Fruit fly (Drosophila melanogaster) ovary, adult (tissue): ENCODE results near the gene CG42798.

Source experiments
- CG17801 ChIP-seq: fragments of 200-800 bp; optimal IDR thresholded peaks from 2 replicates; lab custom pipeline; 2019; ENCODE audit warnings: missing biosample characterization, mild to moderate bottlenecking, missing genetic modification characterization, moderate library complexity; ENCODE audit not compliant: partially characterized antibody

CG42798 gene

dm6 chr3R:17401289-17401752, 5.2 kb upstream of the CG42798 start:
- peak; percentile 20 for TF ChIP-seq CG17801

dm6 chr3R:17402434-17402833, 4.0 kb upstream of the CG42798 start, which contains the start of gene Sur-8:
Gene Sur-8 (minus strand): TSS chr3R:17402515.
- TF ChIP-seq CG17801, result no peak

dm6 chr3R:17403188-17403587, 3.3 kb upstream of the CG42798 start, which contains the start of gene CG34279:
Gene CG34279 (minus strand): TSS chr3R:17403288.
- no peak for TF ChIP-seq CG17801

- TF ChIP-seq CG17801, result no peak
Measured at dm6 chr3R:17403618-17404017, 2.9 kb upstream of the CG42798 start, which contains the start of gene CG34280. Gene CG34280 (minus strand): TSS chr3R:17403718.

dm6 chr3R:17404155-17404554, 2.3 kb upstream of the CG42798 start:
- TF ChIP-seq CG17801, result no peak

- TF ChIP-seq CG17801, result no peak
Measured at dm6 chr3R:17405009-17405408, 1.5 kb upstream of the CG42798 start, which contains the start of gene CG42823. Gene CG42823 (minus strand): TSS chr3R:17405109.

- TF ChIP-seq CG17801, result no peak
Measured at dm6 chr3R:17407576-17407975, 1.1 kb downstream of the CG42798 start, which contains the start of gene CG17283. Gene CG17283 (plus strand): TSS chr3R:17407876.

- TF ChIP-seq CG17801, result no peak
Measured at dm6 chr3R:17409319-17409718, 2.8 kb downstream of the CG42798 start, which contains the start of gene CG5860. Gene CG5860 (plus strand): TSS chr3R:17409619.

dm6 chr3R:17410808-17411207, 4.3 kb downstream of the CG42798 start, which contains the start of gene CG5863:
Gene CG5863 (plus strand): TSS chr3R:17411108.
- TF ChIP-seq CG17801, result no peak

dm6 chr3R:17412458-17413127, 6.1 kb downstream of the CG42798 start, which contains the start of gene CG42821:
Gene CG42821 (plus strand): TSS chr3R:17413077.
- no peak for TF ChIP-seq CG17801

dm6 chr3R:17413601-17414000, 7.1 kb downstream of the CG42798 start, which contains the start of gene CG42822:
Gene CG42822 (plus strand): TSS chr3R:17413901.
- TF ChIP-seq CG17801, result no peak

- TF ChIP-seq CG17801, result no peak
Measured at dm6 chr3R:17415439-17415838, 9.0 kb downstream of the CG42798 start, which contains the start of gene CG5866. Gene CG5866 (plus strand): TSS chr3R:17415739.

- TF ChIP-seq CG17801, result no peak
Measured at dm6 chr3R:17417167-17417566, 10.7 kb downstream of the CG42798 start, which contains the start of gene CG33333. Gene CG33333 (plus strand): TSS chr3R:17417467.

dm6 chr3R:17418459-17418858, 12.0 kb downstream of the CG42798 start, which contains the start of gene CG42834:
Gene CG42834 (plus strand): TSS chr3R:17418759.
- TF ChIP-seq CG17801, result no peak

dm6 chr3R:17420338-17420737, 13.9 kb downstream of the CG42798 start, which contains the start of gene CG42835:
Gene CG42835 (plus strand): TSS chr3R:17420638.
- no peak for TF ChIP-seq CG17801

- no peak for TF ChIP-seq CG17801
Measured at dm6 chr3R:17422102-17422501, 15.6 kb downstream of the CG42798 start, which contains the start of gene CG14332. Gene CG14332 (minus strand): TSS chr3R:17422202.

- no peak for TF ChIP-seq CG17801
Measured at dm6 chr3R:17425417-17425915, 19.0 kb downstream of the CG42798 start, which contains the start of gene cysu. Gene cysu (plus strand): TSS chr3R:17425768.
